Fruit fly (Drosophila melanogaster) whole organism: Measurements from ENCODE around the gene Mst84B.

Source experiments
- CG8478 ChIP-seq: fragments of >200 bp; optimal IDR thresholded peaks from 2 replicates; lab custom pipeline; 2018; ENCODE audit warnings: inconsistent platforms
- EcR ChIP-seq, 2 experiments: fragments of >200 bp; optimal IDR thresholded peaks; 2 replicates each; lab custom pipeline; 2017; ENCODE audit warnings: missing biosample characterization in 2 of 2, missing genetic modification characterization in 2 of 2, missing genetic modification reagents in 2 of 2
- pan ChIP-seq: fragments of >200 bp; optimal IDR thresholded peaks from 2 replicates; lab custom pipeline; 2017
- psq ChIP-seq: fragments of >200 bp; optimal IDR thresholded peaks from 2 replicates; lab custom pipeline; 2017
- usp ChIP-seq: fragments of >200 bp; optimal IDR thresholded peaks from 2 replicates; lab custom pipeline; 2017; ENCODE audit warnings: missing biosample characterization, missing genetic modification characterization, mixed read lengths

dm6 chr3R:7085455-7085854 lies 23.5 kb downstream of the Mst84B start:
- no peak for TF ChIP-seq psq (lab: Kevin White, UChicago)
- no peak for TF ChIP-seq usp (GFP tag; lab: Kevin White, UChicago)
- no peak for TF ChIP-seq CG8478 (lab: Kevin White, UChicago)
- no peak for TF ChIP-seq pan (lab: Kevin White, UChicago)
- TF ChIP-seq EcR (GFP tag; optimal IDR thresholded peaks at IDR 0.05; lab: Kevin White, UChicago) = no peak
